Worm (Caenorhabditis elegans) whole organism, L2 larva: ENCODE data around the gene F44E7.7.

Experiments used
- egl-27 ChIP-seq: sonication (generic microtip); optimal IDR thresholded peaks from 3 replicates; lab custom pipeline; 2017; ENCODE audit warnings: missing biosample characterization, missing genetic modification reagents, missing genetic modification characterization
- nhr-11 ChIP-seq: fragments of 150-350 bp; optimal IDR thresholded peaks from 2 replicates; lab custom pipeline; 2014; ENCODE audit warnings: missing biosample characterization, missing genetic modification characterization
- nhr-23 ChIP-seq: fragments of 150-350 bp; optimal IDR thresholded peaks from 2 replicates; lab custom pipeline; 2014; ENCODE audit warnings: missing biosample characterization, missing genetic modification reagents, missing genetic modification characterization
- nhr-25 ChIP-seq: fragments of 150-350 bp; sonication (generic microtip); optimal IDR thresholded peaks from 3 replicates; lab custom pipeline; 2014; ENCODE audit warnings: missing biosample characterization, missing genetic modification characterization
- snpc-4 ChIP-seq: fragments of 150-350 bp; optimal IDR thresholded peaks from 2 replicates; lab custom pipeline; 2014; ENCODE audit warnings: missing biosample characterization, missing genetic modification characterization

DNA sequence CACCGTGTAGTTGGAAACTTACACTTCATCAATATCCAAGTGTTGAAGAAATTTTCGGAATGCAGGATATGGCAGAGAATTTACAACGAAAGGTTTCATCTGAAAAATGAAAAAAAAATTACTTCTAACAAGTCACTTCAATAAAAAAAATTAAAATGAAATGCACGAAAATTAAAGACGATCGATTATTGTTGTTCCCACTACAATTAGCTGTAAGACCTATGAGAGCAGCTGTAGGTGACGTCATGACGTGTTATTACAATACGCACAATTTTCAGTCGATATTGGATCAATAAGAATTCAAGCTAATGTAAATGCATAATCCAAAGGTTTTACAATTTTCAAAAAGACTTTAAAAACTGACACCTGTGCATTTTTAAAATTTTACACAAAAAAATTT lies 25.1 kb downstream of the F44E7.7 start, which contains the start of gene C53A3.1:
- no peak for TF ChIP-seq egl-27 (tag; lab: Kevin White, UChicago)
- TF ChIP-seq nhr-11 (tag; lab: Kevin White, UChicago) = no peak
- TF ChIP-seq nhr-25 (tag; lab: Kevin White, UChicago) = no peak
- no peak for TF ChIP-seq nhr-23 (tag; lab: Kevin White, UChicago)
- TF ChIP-seq snpc-4 (tag; lab: Kevin White, UChicago) = no peak
